Worm (Caenorhabditis elegans): ENCODE measurements around the gene nhr-197.
"Not testable (repeated sequence)": the region's sequence is repeated elsewhere in the genome, so short reads cannot be mapped to it uniquely, and the experiment has no call there.

Gene nhr-197

ce11 chrV:15687660-15688059 lies at the start of gene nhr-197:
nhr-197 (plus strand) TSS chrV:15687960.
- TF ChIP-seq him-1 (tag; optimal IDR thresholded peaks at IDR 0.05) (no peak), W03F9.2 (tag; optimal IDR thresholded peaks at IDR 0.05) (no peak), dao-5 (tag; optimal IDR thresholded peaks at IDR 0.05) (no peak)

ce11 chrV:15638853-15639252 lies 48.9 kb upstream of the nhr-197 start, which contains the start of gene srz-44:
srz-44 (minus strand) TSS chrV:15638953.
- no peak for TF ChIP-seq him-1 (tag; optimal IDR thresholded peaks at IDR 0.05)
- TF ChIP-seq W03F9.2 (tag; optimal IDR thresholded peaks at IDR 0.05): no peak
- no peak for TF ChIP-seq dao-5 (tag; optimal IDR thresholded peaks at IDR 0.05)

ce11 chrV:15643192-15643591 lies 44.6 kb upstream of the nhr-197 start, which contains the start of gene C55A1.4:
C55A1.4 (minus strand) TSS chrV:15643292.
- TF ChIP-seq dao-5, him-1, W03F9.2 (tag; optimal IDR thresholded peaks at IDR 0.05): not testable (repeated sequence)

DNA sequence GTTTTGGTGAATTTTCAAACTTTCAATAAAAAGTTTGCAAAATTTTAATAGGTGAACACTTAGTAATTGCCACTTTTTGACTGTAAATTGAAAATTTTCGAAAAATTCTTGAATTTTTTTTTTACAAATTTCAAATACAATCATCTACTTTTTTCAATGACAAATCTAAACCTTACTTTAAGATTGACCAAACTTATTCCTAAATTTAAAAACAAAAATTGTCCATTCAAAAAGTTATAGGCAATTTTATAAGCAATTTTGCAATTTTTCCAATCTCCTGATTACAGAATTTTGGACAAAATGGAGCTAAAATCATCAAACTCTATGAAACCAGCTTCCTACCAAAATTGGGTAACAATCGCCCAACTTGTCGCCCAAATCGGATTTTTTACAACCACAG lies 43.2 kb upstream of the nhr-197 start, which contains the start of gene str-23:
Gene str-23 (plus strand): TSS at position 301 of the 400 bp plus-strand sequence.
- TF ChIP-seq him-1 (tag; optimal IDR thresholded peaks at IDR 0.05) (no peak), W03F9.2 (tag; optimal IDR thresholded peaks at IDR 0.05) (no peak), dao-5 (tag; optimal IDR thresholded peaks at IDR 0.05) (no peak)

ce11 chrV:15647536-15648085 lies 40.1 kb upstream of the nhr-197 start, which contains the start of the genes C55A1.7 and C55A1.6:
C55A1.7 (minus strand) TSS chrV:15647636.
C55A1.6 (plus strand) TSS chrV:15648035.
- TF ChIP-seq dao-5, W03F9.2, him-1 (tag; optimal IDR thresholded peaks at IDR 0.05): not testable (repeated sequence)

- TF ChIP-seq dao-5 (tag; optimal IDR thresholded peaks at IDR 0.05): no peak
- TF ChIP-seq W03F9.2 (tag; optimal IDR thresholded peaks at IDR 0.05): no peak
- TF ChIP-seq him-1 (tag; optimal IDR thresholded peaks at IDR 0.05): no peak
Observed at ce11 chrV:15650167-15650566, 37.6 kb upstream of the nhr-197 start, which contains the start of gene sru-42. sru-42 (plus strand) TSS chrV:15650467.

DNA sequence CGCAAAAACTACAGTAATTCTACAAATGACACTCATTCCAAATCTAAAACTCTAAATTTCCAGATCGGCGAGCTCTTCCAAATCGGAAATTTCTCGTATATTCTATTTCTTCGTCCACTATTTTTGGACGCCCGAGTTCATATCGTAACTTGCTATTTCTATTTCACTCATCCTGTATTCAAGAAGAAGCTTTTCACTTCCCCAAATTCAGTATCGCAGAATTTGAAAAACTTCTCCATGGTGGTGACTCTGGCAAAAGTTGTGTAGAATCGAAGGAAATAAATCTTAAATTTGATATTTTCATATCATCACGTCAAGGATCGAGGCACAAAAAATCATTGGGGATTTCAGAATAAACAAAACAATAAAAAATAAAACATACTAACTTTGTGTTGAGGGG lies 35.6 kb upstream of the nhr-197 start:
- TF ChIP-seq him-1 (tag; optimal IDR thresholded peaks at IDR 0.05) (no peak), W03F9.2 (tag; optimal IDR thresholded peaks at IDR 0.05) (no peak)

DNA sequence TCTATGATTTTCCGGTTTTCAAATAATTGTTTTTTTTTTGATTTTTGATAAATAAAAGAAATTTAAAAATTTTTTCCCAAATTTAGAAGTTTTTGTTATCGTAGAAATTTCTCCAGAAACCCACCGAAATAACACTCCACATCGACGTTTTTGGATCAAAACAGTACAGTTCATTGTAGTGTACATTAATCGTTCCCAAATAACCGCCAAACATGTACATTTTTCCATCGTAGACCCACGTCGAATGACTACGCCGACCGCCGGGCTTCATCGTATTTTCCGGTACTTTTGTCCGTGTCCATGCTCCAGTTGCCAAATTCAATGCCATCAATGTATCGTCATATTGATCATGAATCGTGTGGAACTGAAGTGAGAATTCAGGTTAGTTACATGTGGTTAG lies 33.6 kb upstream of the nhr-197 start, which contains the start of gene F53E4.2:
Gene F53E4.2 (plus strand): TSS at position 301 of the 400 bp plus-strand sequence.
- no peak for TF ChIP-seq dao-5 (tag; optimal IDR thresholded peaks at IDR 0.05)
- no peak for TF ChIP-seq W03F9.2 (tag; optimal IDR thresholded peaks at IDR 0.05)
- no peak for TF ChIP-seq him-1 (tag; optimal IDR thresholded peaks at IDR 0.05)

DNA sequence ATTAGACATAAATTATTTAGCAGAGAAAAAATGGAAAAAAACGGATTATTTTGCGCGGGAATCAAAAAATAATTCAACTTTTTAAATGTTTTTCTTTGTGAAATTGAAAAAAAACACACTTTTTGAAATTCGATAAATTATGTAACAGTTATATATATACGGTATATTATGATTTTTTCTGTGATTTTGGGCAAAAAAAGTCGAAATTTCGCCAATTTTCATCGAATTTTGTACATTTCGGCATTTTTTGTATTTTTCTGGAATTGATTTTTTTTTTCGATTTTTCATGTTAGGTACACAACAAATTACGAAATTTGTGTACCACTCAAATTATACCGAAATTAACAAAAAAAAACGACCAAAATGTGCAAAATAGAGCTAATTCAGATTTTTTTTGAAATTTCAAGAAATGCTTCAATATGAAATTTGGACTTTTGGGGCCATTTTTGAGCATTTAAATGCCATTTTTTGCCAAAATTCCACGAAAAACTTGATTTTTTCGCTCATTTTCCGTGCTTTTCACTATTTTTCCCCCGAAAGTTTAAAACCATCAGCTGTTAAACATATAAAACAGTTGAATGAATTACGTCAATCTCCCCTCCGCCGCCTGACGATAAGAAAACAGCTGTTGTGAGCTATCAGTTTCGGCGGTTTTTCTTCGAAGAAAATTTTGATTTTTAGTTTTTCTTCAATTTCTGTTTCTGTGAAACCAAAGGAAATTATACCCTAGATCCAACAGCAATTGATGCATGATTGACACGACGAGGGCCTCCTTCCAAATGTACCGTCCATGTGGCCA lies 29.3 kb upstream of the nhr-197 start:
- no peak for TF ChIP-seq W03F9.2 (tag; optimal IDR thresholded peaks at IDR 0.05)
- TF ChIP-seq him-1 (tag; optimal IDR thresholded peaks at IDR 0.05): no peak
- no peak for TF ChIP-seq dao-5 (tag; optimal IDR thresholded peaks at IDR 0.05)

- no peak for TF ChIP-seq dao-5 (tag; optimal IDR thresholded peaks at IDR 0.05)
- no peak for TF ChIP-seq W03F9.2 (tag; optimal IDR thresholded peaks at IDR 0.05)
- no peak for TF ChIP-seq him-1 (tag; optimal IDR thresholded peaks at IDR 0.05)
Observed at ce11 chrV:15661003-15661402, 26.8 kb upstream of the nhr-197 start.

- TF ChIP-seq W03F9.2 (tag; optimal IDR thresholded peaks at IDR 0.05): no peak
- TF ChIP-seq dao-5 (tag; optimal IDR thresholded peaks at IDR 0.05): no peak
- TF ChIP-seq him-1 (tag; optimal IDR thresholded peaks at IDR 0.05): no peak
Observed at ce11 chrV:15661580-15661979, 26.2 kb upstream of the nhr-197 start.

ce11 chrV:15664053-15664661 lies 23.6 kb upstream of the nhr-197 start:
- TF ChIP-seq him-1 (tag; optimal IDR thresholded peaks at IDR 0.05) (no peak), dao-5 (tag; optimal IDR thresholded peaks at IDR 0.05) (no peak), W03F9.2 (tag; optimal IDR thresholded peaks at IDR 0.05) (no peak)

DNA sequence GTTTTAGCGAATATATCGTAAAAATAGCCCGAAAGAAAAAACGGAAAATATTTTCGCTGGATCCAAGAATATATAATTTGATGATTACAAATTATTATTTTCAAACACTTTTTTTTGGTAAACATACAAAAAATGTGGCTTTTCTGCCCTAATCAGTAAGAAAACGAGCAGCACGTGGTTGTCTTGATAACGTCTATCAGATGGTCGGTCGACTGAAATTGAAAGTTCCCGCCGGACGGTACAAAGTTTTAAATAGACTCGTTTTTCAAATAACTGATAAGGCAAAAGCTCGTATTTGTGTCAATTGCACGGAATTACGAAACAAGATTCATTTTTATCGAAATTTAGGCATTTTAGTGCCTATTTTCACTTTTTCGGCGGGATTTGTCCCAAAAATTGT lies 21.0 kb upstream of the nhr-197 start:
- no peak for TF ChIP-seq dao-5 (tag; optimal IDR thresholded peaks at IDR 0.05)
- no peak for TF ChIP-seq W03F9.2 (tag; optimal IDR thresholded peaks at IDR 0.05)
- no peak for TF ChIP-seq him-1 (tag; optimal IDR thresholded peaks at IDR 0.05)

ce11 chrV:15668200-15668599 lies 19.6 kb upstream of the nhr-197 start, which contains the start of gene F53E4.1:
F53E4.1 (minus strand) TSS chrV:15668300.
- TF ChIP-seq dao-5, W03F9.2, him-1 (tag; optimal IDR thresholded peaks at IDR 0.05): not testable (repeated sequence)

All from whole organism, L4/young adult.